Worm (Caenorhabditis elegans) whole organism, L2 larva: ENCODE data around the gene ztf-1.

Experiments used
- ceh-82 ChIP-seq: fragments of 150-350 bp; optimal IDR thresholded peaks from 2 replicates; lab custom pipeline; 2014; ENCODE audit warnings: missing biosample characterization, missing genetic modification characterization
- mdl-1 ChIP-seq, 2 experiments: fragments of 150-350 bp in 1 of 2; sonication (generic microtip) in 1 of 2; optimal IDR thresholded peaks; 2 replicates each; lab custom pipeline; 2017; ENCODE audit warnings: missing biosample characterization in 2 of 2, missing genetic modification characterization in 2 of 2
- nhr-21 ChIP-seq: fragments of 150-350 bp; optimal IDR thresholded peaks from 2 replicates; lab custom pipeline; 2014; ENCODE audit warnings: missing biosample characterization, missing genetic modification characterization
- nhr-237 ChIP-seq: fragments of 150-350 bp; optimal IDR thresholded peaks from 2 replicates; lab custom pipeline; 2014; ENCODE audit warnings: missing biosample characterization, missing genetic modification characterization
- sma-3 ChIP-seq: sonication (generic microtip); optimal IDR thresholded peaks from 2 replicates; lab custom pipeline; 2016; ENCODE audit warnings: missing genetic modification reagents, missing genetic modification characterization, missing compliant biosample characterization
- sma-9 ChIP-seq, 2 experiments: fragments of 150-350 bp in 1 of 2; sonication (generic microtip) in 1 of 2; optimal IDR thresholded peaks; 2 replicates each; lab custom pipeline; 2014 to 2016; ENCODE audit warnings: missing genetic modification characterization in 2 of 2, mild to moderate bottlenecking in 1 of 2, missing biosample characterization in 1 of 2, missing compliant biosample characterization in 1 of 2, missing genetic modification reagents in 1 of 2, moderate library complexity in 1 of 2
- snpc-4 ChIP-seq: fragments of 150-350 bp; optimal IDR thresholded peaks from 2 replicates; lab custom pipeline; 2014; ENCODE audit warnings: missing biosample characterization, missing genetic modification characterization
- ztf-11 ChIP-seq: sonication (generic microtip); optimal IDR thresholded peaks from 2 replicates; lab custom pipeline; 2017; ENCODE audit warnings: missing biosample characterization, missing genetic modification characterization
- ztf-4 ChIP-seq: fragments of 150-350 bp; optimal IDR thresholded peaks from 2 replicates; lab custom pipeline; 2014; ENCODE audit warnings: missing biosample characterization, missing genetic modification characterization

DNA sequence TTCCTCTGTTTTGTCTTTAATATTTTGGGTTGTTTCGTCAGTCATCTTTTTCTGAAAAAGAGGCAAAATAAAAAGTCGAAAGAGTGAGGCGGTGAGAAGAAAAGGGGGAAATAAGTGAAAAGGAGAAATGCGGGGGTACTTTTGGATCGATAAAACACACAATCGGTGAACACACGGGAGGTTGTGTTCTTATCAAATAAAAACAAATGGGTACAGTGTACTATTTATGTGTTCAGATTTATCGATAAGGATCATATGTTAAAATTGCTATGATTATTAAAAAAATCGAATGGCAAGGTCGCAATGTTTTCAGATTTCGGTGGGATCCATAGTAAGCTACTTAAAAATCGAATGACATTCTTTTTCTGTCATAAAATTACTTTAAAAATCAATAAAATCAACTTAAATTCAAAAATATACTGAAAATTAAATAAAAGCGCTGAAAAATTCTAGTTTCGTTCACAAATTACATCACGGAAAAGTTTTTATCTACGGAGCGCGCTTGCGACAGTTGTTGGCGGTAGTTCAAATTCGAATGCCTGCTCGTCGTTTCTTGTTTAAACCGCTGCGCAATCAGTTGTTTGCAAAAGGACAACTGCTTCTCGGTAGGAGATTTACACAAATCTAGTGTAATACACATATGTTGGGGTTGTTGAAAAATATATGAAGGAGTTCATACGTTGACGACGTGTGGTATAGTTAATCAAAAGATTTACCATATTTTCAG is 17.3 kb upstream of the ztf-1 start, which contains the start of gene prx-19:
- no peak for TF ChIP-seq snpc-4 (tag; lab: Kevin White, UChicago)
- TF ChIP-seq nhr-237: no peak
- no peak for TF ChIP-seq ceh-82 (tag; lab: Kevin White, UChicago)
- no peak for TF ChIP-seq ztf-11 (tag; lab: Kevin White, UChicago)
- TF ChIP-seq mdl-1 (tag; optimal IDR thresholded peaks at IDR 0.05; lab: Kevin White, UChicago): no peak
- no peak for TF ChIP-seq ztf-4
- peak; percentile 19 for TF ChIP-seq sma-3 (GFP tag; lab: Kevin White, UChicago)
- no peak for TF ChIP-seq nhr-21 (tag; lab: Kevin White, UChicago)
- TF ChIP-seq sma-9 (GFP tag; optimal IDR thresholded peaks at IDR 0.05; lab: Kevin White, UChicago): peak; percentile 39
- TF ChIP-seq sma-9 (tag; optimal IDR thresholded peaks at IDR 0.05; lab: Kevin White, UChicago): no peak
